Worm (Caenorhabditis elegans) whole organism, early embryonic: ENCODE data around the gene bcmo-2.

ENCODE experiments used
- ama-1 ChIP-seq: fragments of 150-350 bp; optimal IDR thresholded peaks from 2 replicates; lab custom pipeline; 2014
- hmg-4 ChIP-seq: fragments of 200-800 bp; sonication (Bioruptor generic); optimal IDR thresholded peaks from 2 replicates; lab custom pipeline; 2018; ENCODE audit warnings: mild to moderate bottlenecking, missing genetic modification characterization, missing compliant biosample characterization
- scrt-1 ChIP-seq: fragments of 200-800 bp; sonication (Bioruptor generic); IDR thresholded peaks from 2 replicates; pipeline ENCODE4 v1.3.6; 2022; ENCODE audit warnings: missing genetic modification characterization, missing compliant biosample characterization
- tbx-37 ChIP-seq: fragments of 200-800 bp; sonication (Bioruptor generic); conservative IDR thresholded peaks from 2 replicates; pipeline ENCODE4 v1.3.6; 2022; ENCODE audit warnings: missing genetic modification reagents, missing genetic modification characterization, missing compliant biosample characterization
- tra-4 ChIP-seq: sonication (generic microtip); optimal IDR thresholded peaks from 2 replicates; lab custom pipeline; 2017; ENCODE audit warnings: missing genetic modification characterization, missing compliant biosample characterization

- TF ChIP-seq scrt-1, result no peak
- no peak for TF ChIP-seq hmg-4
- TF ChIP-seq tra-4 (tag; lab: Kevin White, UChicago), result no peak
- TF ChIP-seq tbx-37, result no peak
- no peak for TF ChIP-seq ama-1
Measured at ce11 chrII:3896920-3897319, 13.7 kb downstream of the bcmo-2 start.
